Fruit fly (Drosophila melanogaster): ENCODE results near the gene CG34348.

CG34348 gene

dm6 chrX:11390625-11391363, 51.1 kb downstream of the CG34348 start:
- TF ChIP-seq Gug (GFP tag; IDR thresholded peaks at IDR 0.05), result peak; percentile 87
- TF ChIP-seq CG11902 (GFP tag; optimal IDR thresholded peaks at IDR 0.05), result peak; percentile 2
- peak; percentile 46 for TF ChIP-seq Sox102F (GFP tag; optimal IDR thresholded peaks at IDR 0.05)
- TF ChIP-seq CG3032 (tag; optimal IDR thresholded peaks at IDR 0.05), result peak; percentile 38
- TF ChIP-seq CG15336 (GFP tag; IDR thresholded peaks at IDR 0.05), result peak; percentile 83
- peak; percentile 87 for TF ChIP-seq CG32006 (GFP tag; optimal IDR thresholded peaks at IDR 0.05)
- peak; percentile 53 for TF ChIP-seq acj6 (GFP tag; optimal IDR thresholded peaks at IDR 0.05)
- TF ChIP-seq CG11762 (GFP tag; optimal IDR thresholded peaks at IDR 0.05; ENCODE audit: insufficient read depth), result peak; percentile 42
- TF ChIP-seq CG31627 (GFP tag; optimal IDR thresholded peaks at IDR 0.05), result peak; percentile 58
- TF ChIP-seq CG9139 (GFP tag; optimal IDR thresholded peaks at IDR 0.05), result no peak
- TF ChIP-seq Eip93F (GFP tag; optimal IDR thresholded peaks at IDR 0.05), result no peak
- no peak for TF ChIP-seq vri (GFP tag; optimal IDR thresholded peaks at IDR 0.05)
- no peak for TF ChIP-seq CG6854 (GFP tag; optimal IDR thresholded peaks at IDR 0.05)
- peak; percentile 65 for TF ChIP-seq pdm3 (GFP tag; optimal IDR thresholded peaks at IDR 0.05)
- TF ChIP-seq CG1621 (tag; optimal IDR thresholded peaks at IDR 0.05), result peak; percentile 43
- TF ChIP-seq Hr38 (GFP tag; optimal IDR thresholded peaks at IDR 0.05), result no peak
- peak; percentile 43 for TF ChIP-seq CG16779 (tag; optimal IDR thresholded peaks at IDR 0.05)
- no peak for TF ChIP-seq Ets21C (GFP tag; optimal IDR thresholded peaks at IDR 0.05)
- peak; percentile 83 for TF ChIP-seq CG8119 (GFP tag; IDR thresholded peaks at IDR 0.05)
- no peak for TF ChIP-seq fd85E (GFP tag; optimal IDR thresholded peaks at IDR 0.05)
- TF ChIP-seq Eip75B (GFP tag; optimal IDR thresholded peaks at IDR 0.05), result peak; percentile 68
- TF ChIP-seq ss (GFP tag; optimal IDR thresholded peaks at IDR 0.05), result peak in 1 of 2 experiments; percentile 28
- TF ChIP-seq esn (GFP tag; optimal IDR thresholded peaks at IDR 0.05), result peak; percentile 50
- peak; percentile 55 for TF ChIP-seq Met (GFP tag; optimal IDR thresholded peaks at IDR 0.05)
- TF ChIP-seq OdsH (GFP tag; optimal IDR thresholded peaks at IDR 0.05), result peak; percentile 63
- peak; percentile 73 for TF ChIP-seq CG11294 (GFP tag; IDR thresholded peaks at IDR 0.05)
- peak; percentile 38 for TF ChIP-seq lz (GFP tag; optimal IDR thresholded peaks at IDR 0.05)
- TF ChIP-seq topi (GFP tag; optimal IDR thresholded peaks at IDR 0.05), result peak; percentile 44
- TF ChIP-seq CG10631 (GFP tag; optimal IDR thresholded peaks at IDR 0.05), result peak; percentile 70
- TF ChIP-seq CG6276 (GFP tag; optimal IDR thresholded peaks at IDR 0.05), result peak; percentile 83
- TF ChIP-seq Eip78C (GFP tag), result peak; percentile 84
- peak; percentile 33 for TF ChIP-seq dsx (GFP tag; optimal IDR thresholded peaks at IDR 0.05; ENCODE audit: poor library complexity, severe bottlenecking)
- TF ChIP-seq dac (GFP tag; optimal IDR thresholded peaks at IDR 0.05), result peak; percentile 44
- TF ChIP-seq CG6163 (GFP tag; IDR thresholded peaks at IDR 0.05), result peak; percentile 91
- peak; percentile 70 for TF ChIP-seq Sox14 (GFP tag; optimal IDR thresholded peaks at IDR 0.05)
- no peak for TF ChIP-seq Blimp-1 (GFP tag; optimal IDR thresholded peaks at IDR 0.05)
- peak; percentile 42 for TF ChIP-seq spab (GFP tag; optimal IDR thresholded peaks at IDR 0.05)
- peak; percentile 50 for TF ChIP-seq cyc (GFP tag; optimal IDR thresholded peaks at IDR 0.05)
- TF ChIP-seq Lpt (GFP tag; optimal IDR thresholded peaks at IDR 0.05), result peak; percentile 45
- TF ChIP-seq achi (GFP tag; optimal IDR thresholded peaks at IDR 0.05), result peak; percentile 56
- TF ChIP-seq CG8632 (GFP tag; optimal IDR thresholded peaks at IDR 0.05), result peak; percentile 31
- TF ChIP-seq net (GFP tag; optimal IDR thresholded peaks at IDR 0.05), result peak; percentile 57
- peak; percentile 94 for TF ChIP-seq eg (GFP tag; IDR thresholded peaks at IDR 0.05)
- TF ChIP-seq CG6792 (GFP tag; optimal IDR thresholded peaks at IDR 0.05), result peak; percentile 23
- peak; percentile 56 for TF ChIP-seq CG4318 (GFP tag; optimal IDR thresholded peaks at IDR 0.05)
- peak; percentile 52 for TF ChIP-seq CG34406 (GFP tag; optimal IDR thresholded peaks at IDR 0.05)
- peak; percentile 41 for TF ChIP-seq Smox (GFP tag; optimal IDR thresholded peaks at IDR 0.05)
- TF ChIP-seq fd59A (GFP tag; optimal IDR thresholded peaks at IDR 0.05), result peak; percentile 39
- TF ChIP-seq Hr4 (GFP tag; optimal IDR thresholded peaks at IDR 0.05), result peak; percentile 75
- peak; percentile 60 for TF ChIP-seq Hr39 (GFP tag; optimal IDR thresholded peaks at IDR 0.05)
- TF ChIP-seq svp (GFP tag), result no peak
